Worm (Caenorhabditis elegans): ENCODE data around the gene C07B5.6.

C07B5.6 gene

ce11 chrX:9504221-9504620 lies 14.6 kb upstream of the C07B5.6 start:
- TF ChIP-seq C08G9.2 (tag; optimal IDR thresholded peaks at IDR 0.05) (no peak), unc-42 (tag; optimal IDR thresholded peaks at IDR 0.05) (peak; percentile 57)

- TF ChIP-seq ceh-14 (tag; optimal IDR thresholded peaks at IDR 0.05) (no peak), tbx-2 (tag; optimal IDR thresholded peaks at IDR 0.05) (peak; percentile 8), ref-2 (tag; optimal IDR thresholded peaks at IDR 0.05) (peak; percentile 1), nhr-11 (tag; optimal IDR thresholded peaks at IDR 0.05) (no peak), ceh-31 (tag; optimal IDR thresholded peaks at IDR 0.05) (peak; percentile 13), odd-2 (tag; optimal IDR thresholded peaks at IDR 0.05) (no peak)
Observed at ce11 chrX:9504911-9505397, 13.9 kb upstream of the C07B5.6 start.

ce11 chrX:9506341-9506740 lies 12.5 kb upstream of the C07B5.6 start:
- TF ChIP-seq unc-42 (tag; optimal IDR thresholded peaks at IDR 0.05) = peak; percentile 96
- TF ChIP-seq Y22D7AL.16 (tag; optimal IDR thresholded peaks at IDR 0.05) = no peak
- no peak for TF ChIP-seq nfya-1 (tag; optimal IDR thresholded peaks at IDR 0.05)
- no peak for TF ChIP-seq nhr-232 (tag; optimal IDR thresholded peaks at IDR 0.05)
- no peak for TF ChIP-seq pha-2 (tag; optimal IDR thresholded peaks at IDR 0.05)
- peak; percentile 20 for TF ChIP-seq ceh-31 (tag; optimal IDR thresholded peaks at IDR 0.05)
- 0 out of 2 replicates have a peak, but pooled peaks have one; percentile 39 for TF ChIP-seq ceh-45 (GFP tag; IDR thresholded peaks at IDR 0.05)
- no peak for TF ChIP-seq tbx-2 (tag; optimal IDR thresholded peaks at IDR 0.05)
- TF ChIP-seq ceh-48 (tag; optimal IDR thresholded peaks at IDR 0.05) = no peak
- peak; percentile 3 for TF ChIP-seq sdc-2 (tag; optimal IDR thresholded peaks at IDR 0.05)
- TF ChIP-seq ceh-34 (tag; optimal IDR thresholded peaks at IDR 0.05) = peak; percentile 37
- no peak for TF ChIP-seq unc-3 (GFP tag; conservative IDR thresholded peaks at IDR 0.05)
- no peak for TF ChIP-seq unc-3 (tag; optimal IDR thresholded peaks at IDR 0.05)
- peak; percentile 24 for TF ChIP-seq fkh-6 (tag; optimal IDR thresholded peaks at IDR 0.05)
- TF ChIP-seq hlh-15 (tag; optimal IDR thresholded peaks at IDR 0.05) = no peak
- no peak for TF ChIP-seq eyg-1 (tag; optimal IDR thresholded peaks at IDR 0.05)
- TF ChIP-seq ref-2 (tag; optimal IDR thresholded peaks at IDR 0.05) = no peak
- TF ChIP-seq elt-2 (tag; optimal IDR thresholded peaks at IDR 0.05) = no peak

ce11 chrX:9508426-9509010 lies 10.3 kb upstream of the C07B5.6 start:
- TF ChIP-seq ceh-34 (tag; optimal IDR thresholded peaks at IDR 0.05) (no peak), ceh-9 (tag; optimal IDR thresholded peaks at IDR 0.05) (no peak), elt-4 (tag; optimal IDR thresholded peaks at IDR 0.05) (no peak), ztf-16 (tag; optimal IDR thresholded peaks at IDR 0.05) (no peak), unc-86 (tag; optimal IDR thresholded peaks at IDR 0.05) (no peak), ceh-45 (GFP tag; IDR thresholded peaks at IDR 0.05) (no peak)

- no peak for TF ChIP-seq ceh-31 (tag; optimal IDR thresholded peaks at IDR 0.05)
- TF ChIP-seq ceh-34 (tag; optimal IDR thresholded peaks at IDR 0.05) = no peak
- no peak for TF ChIP-seq eyg-1 (tag; optimal IDR thresholded peaks at IDR 0.05)
- no peak for TF ChIP-seq hlh-8 (tag; optimal IDR thresholded peaks at IDR 0.05)
Observed at ce11 chrX:9509516-9509915, 9.3 kb upstream of the C07B5.6 start.

- TF ChIP-seq unc-42 (tag; optimal IDR thresholded peaks at IDR 0.05) = peak; percentile 97
- TF ChIP-seq pha-4 (tag; optimal IDR thresholded peaks at IDR 0.05) = no peak
- peak; percentile 56 for TF ChIP-seq ceh-31 (tag; optimal IDR thresholded peaks at IDR 0.05)
Observed at ce11 chrX:9509922-9510321, 8.9 kb upstream of the C07B5.6 start.

ce11 chrX:9510448-9510847 lies 8.4 kb upstream of the C07B5.6 start:
- no peak for TF ChIP-seq che-1 (tag; optimal IDR thresholded peaks at IDR 0.05)
- no peak for TF ChIP-seq unc-3 (GFP tag; conservative IDR thresholded peaks at IDR 0.05)
- TF ChIP-seq unc-3 (tag; optimal IDR thresholded peaks at IDR 0.05) = no peak

Data from whole organism, late embryonic.